Worm (Caenorhabditis elegans) whole organism, L2 larva: Measurements from ENCODE around the gene T02H6.11.

ENCODE experiments used
- C34F6.9 ChIP-seq: fragments of 150-350 bp; optimal IDR thresholded peaks from 2 replicates; lab custom pipeline; 2014; ENCODE audit warnings: missing biosample characterization, missing genetic modification characterization
- ZK546.5 ChIP-seq: sonication (generic microtip); optimal IDR thresholded peaks from 2 replicates; lab custom pipeline; 2017; ENCODE audit warnings: missing biosample characterization, missing genetic modification characterization
- aly-2 ChIP-seq: fragments of 150-350 bp; optimal IDR thresholded peaks from 2 replicates; lab custom pipeline; 2014; ENCODE audit warnings: missing biosample characterization, missing genetic modification characterization
- ceh-82 ChIP-seq: fragments of 150-350 bp; optimal IDR thresholded peaks from 2 replicates; lab custom pipeline; 2014; ENCODE audit warnings: missing biosample characterization, missing genetic modification characterization
- crh-2 ChIP-seq: sonication (generic microtip); optimal IDR thresholded peaks from 2 replicates; lab custom pipeline; 2017; ENCODE audit warnings: missing biosample characterization, missing genetic modification characterization
- elt-3 ChIP-seq: sonication (generic microtip); optimal IDR thresholded peaks from 2 replicates; lab custom pipeline; 2017; ENCODE audit warnings: missing biosample characterization, missing genetic modification characterization
- fos-1 ChIP-seq: fragments of 150-350 bp; optimal IDR thresholded peaks from 2 replicates; lab custom pipeline; 2014; ENCODE audit warnings: missing biosample characterization, missing genetic modification characterization
- gmeb-1 ChIP-seq: fragments of 150-350 bp; optimal IDR thresholded peaks from 2 replicates; lab custom pipeline; 2014; ENCODE audit warnings: missing biosample characterization, missing genetic modification characterization
- lsy-2 ChIP-seq, 2 experiments: fragments of 150-350 bp in 1 of 2; sonication (generic microtip) in 1 of 2; optimal IDR thresholded peaks; 2 replicates each; lab custom pipeline; 2014 to 2017; ENCODE audit warnings: missing biosample characterization in 2 of 2, missing genetic modification characterization in 2 of 2
- nhr-11 ChIP-seq: fragments of 150-350 bp; optimal IDR thresholded peaks from 2 replicates; lab custom pipeline; 2014; ENCODE audit warnings: missing biosample characterization, missing genetic modification characterization
- nhr-129 ChIP-seq: fragments of 150-350 bp; optimal IDR thresholded peaks from 2 replicates; lab custom pipeline; 2014; ENCODE audit warnings: missing biosample characterization, missing genetic modification characterization
- nhr-21 ChIP-seq: fragments of 150-350 bp; optimal IDR thresholded peaks from 2 replicates; lab custom pipeline; 2014; ENCODE audit warnings: missing biosample characterization, missing genetic modification characterization
- nhr-23 ChIP-seq: fragments of 150-350 bp; optimal IDR thresholded peaks from 2 replicates; lab custom pipeline; 2014; ENCODE audit warnings: missing biosample characterization, missing genetic modification reagents, missing genetic modification characterization
- nhr-237 ChIP-seq: fragments of 150-350 bp; optimal IDR thresholded peaks from 2 replicates; lab custom pipeline; 2014; ENCODE audit warnings: missing biosample characterization, missing genetic modification characterization
- unc-39 ChIP-seq: fragments of 150-350 bp; optimal IDR thresholded peaks from 2 replicates; lab custom pipeline; 2014; ENCODE audit warnings: missing biosample characterization, missing genetic modification characterization
- unc-55 ChIP-seq: fragments of 150-350 bp; sonication (generic microtip); optimal IDR thresholded peaks from 3 replicates; lab custom pipeline; 2014; ENCODE audit warnings: missing biosample characterization, missing genetic modification reagents, missing genetic modification characterization
- unc-62 ChIP-seq: fragments of 150-350 bp; optimal IDR thresholded peaks from 2 replicates; lab custom pipeline; 2014; ENCODE audit warnings: missing biosample characterization, missing genetic modification reagents, missing genetic modification characterization
- ztf-1 ChIP-seq: fragments of 200-800 bp; sonication (Bioruptor generic); conservative IDR thresholded peaks from 2 replicates; pipeline ENCODE4 v1.3.6; 2022; ENCODE audit warnings: missing genetic modification characterization, missing compliant biosample characterization
- ztf-11 ChIP-seq: sonication (generic microtip); optimal IDR thresholded peaks from 2 replicates; lab custom pipeline; 2017; ENCODE audit warnings: missing biosample characterization, missing genetic modification characterization
- ztf-4 ChIP-seq: fragments of 150-350 bp; optimal IDR thresholded peaks from 2 replicates; lab custom pipeline; 2014; ENCODE audit warnings: missing biosample characterization, missing genetic modification characterization

Gene T02H6.11

DNA sequence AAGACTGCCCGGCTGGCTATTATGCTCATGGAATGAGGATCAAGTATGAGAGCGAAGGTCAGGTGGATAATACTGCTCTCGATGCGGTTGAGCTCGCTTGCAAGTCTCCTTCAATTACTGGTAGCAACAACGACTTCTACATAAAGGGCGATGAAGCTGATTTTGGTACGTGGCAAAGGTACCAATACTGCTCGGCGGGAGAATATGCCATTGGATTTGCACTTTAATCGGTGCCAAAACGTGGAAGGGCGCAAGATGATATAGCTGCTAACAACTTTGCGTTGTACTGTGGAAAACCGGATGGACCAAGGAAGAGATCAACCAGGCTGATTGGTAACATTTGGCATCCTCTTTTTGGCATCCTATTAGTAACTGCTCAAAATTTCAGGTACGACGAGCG lies 33.1 kb downstream of the T02H6.11 start:
- TF ChIP-seq aly-2 (tag; lab: Kevin White, UChicago), result no peak
- TF ChIP-seq, all 48 proteins: peak for 0

ce11 chrII:661696-662095 lies 39.2 kb downstream of the T02H6.11 start, which contains the start of gene sri-45:
sri-45 (minus strand) TSS chrII:661796.
- TF ChIP-seq ztf-1, result no peak
- TF ChIP-seq, all 48 proteins: peak for 0

ce11 chrII:658369-658768 lies 42.6 kb downstream of the T02H6.11 start, which contains the start of gene sdz-24:
sdz-24 (plus strand) TSS chrII:658669.
- TF ChIP-seq elt-3 (tag; lab: Kevin White, UChicago) (no peak), nhr-11 (no peak), unc-39 (tag; lab: Kevin White, UChicago) (no peak), ztf-4 (tag; lab: Kevin White, UChicago) (no peak), ZK546.5 (no peak), unc-62 (GFP tag; lab: Kevin White, UChicago) (no peak), nhr-237 (tag; lab: Kevin White, UChicago) (no peak), ceh-82 (tag; lab: Kevin White, UChicago) (no peak), fos-1 (tag; lab: Kevin White, UChicago) (no peak), unc-55 (GFP tag; lab: Kevin White, UChicago) (no peak), gmeb-1 (no peak), lsy-2 (tag; optimal IDR thresholded peaks at IDR 0.05; lab: Kevin White, UChicago) (no peak), nhr-23 (tag; lab: Kevin White, UChicago) (no peak), ztf-11 (tag; lab: Kevin White, UChicago) (no peak), C34F6.9 (tag; lab: Kevin White, UChicago) (no peak), nhr-129 (tag; lab: Kevin White, UChicago) (no peak)

DNA sequence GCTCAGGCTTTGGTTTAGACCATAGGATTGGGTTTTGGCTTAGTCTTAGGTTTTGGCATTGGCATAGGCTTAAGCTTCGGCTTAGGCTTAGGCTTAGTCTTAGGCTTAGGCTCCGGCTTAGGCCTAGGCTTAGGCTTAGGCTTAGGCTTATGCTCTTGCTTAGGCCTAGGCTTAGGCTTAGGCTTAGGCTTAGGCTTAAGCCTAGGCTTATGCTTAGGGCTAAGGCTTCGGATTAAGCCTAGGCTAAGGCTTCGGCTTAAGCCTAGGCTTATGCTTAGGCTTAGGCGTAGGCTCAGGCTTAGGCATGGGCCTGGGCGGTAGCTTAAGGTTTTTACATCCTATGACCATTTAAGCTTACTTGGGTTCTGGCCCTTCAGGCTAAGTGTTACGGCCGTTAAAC lies 49.6 kb downstream of the T02H6.11 start:
- TF ChIP-seq nhr-21 (tag; lab: Kevin White, UChicago), result no peak
- no peak for TF ChIP-seq aly-2 (tag; lab: Kevin White, UChicago)
- no peak for TF ChIP-seq gmeb-1
- TF ChIP-seq crh-2 (tag; lab: Kevin White, UChicago), result no peak
- no peak for TF ChIP-seq elt-3 (tag; lab: Kevin White, UChicago)
- TF ChIP-seq, all 48 proteins: peak for 0
